Worm (Caenorhabditis elegans) whole organism, mixed stage, embryonic: ENCODE measurements around the gene srz-75.

ENCODE experiments used
- ces-1 ChIP-seq: fragments of 150-350 bp; optimal IDR thresholded peaks from 2 replicates; lab custom pipeline; 2014; ENCODE audit warnings: missing biosample characterization, missing genetic modification reagents, missing genetic modification characterization
- elt-3 ChIP-seq: fragments of 150-350 bp; optimal IDR thresholded peaks from 2 replicates; lab custom pipeline; 2014; ENCODE audit warnings: missing biosample characterization, missing genetic modification characterization
- lin-32 ChIP-seq: fragments of 200-800 bp; sonication (Bioruptor generic); optimal IDR thresholded peaks from 2 replicates; lab custom pipeline; 2018; ENCODE audit warnings: mild to moderate bottlenecking, missing genetic modification characterization, missing compliant biosample characterization
- mep-1 ChIP-seq: fragments of 150-350 bp; optimal IDR thresholded peaks from 2 replicates; lab custom pipeline; 2017; ENCODE audit warnings: missing biosample characterization, missing genetic modification reagents, missing genetic modification characterization, inconsistent platforms
- pha-4 ChIP-seq: fragments of 150-350 bp; optimal IDR thresholded peaks from 2 replicates; lab custom pipeline; 2018; ENCODE audit warnings: missing biosample characterization, missing genetic modification reagents, missing genetic modification characterization
- snpc-4 ChIP-seq: fragments of 150-350 bp; optimal IDR thresholded peaks from 2 replicates; lab custom pipeline; 2014; ENCODE audit warnings: missing biosample characterization, missing genetic modification characterization
- sptf-1 ChIP-seq: sonication (generic microtip); optimal IDR thresholded peaks from 2 replicates; lab custom pipeline; 2017; ENCODE audit warnings: mild to moderate bottlenecking, missing genetic modification characterization, moderate library complexity, missing compliant biosample characterization
- unc-39 ChIP-seq: fragments of 150-350 bp; optimal IDR thresholded peaks from 2 replicates; lab custom pipeline; 2014; ENCODE audit warnings: missing biosample characterization, missing genetic modification characterization
- unc-62 ChIP-seq: fragments of 150-350 bp; optimal IDR thresholded peaks from 2 replicates; lab custom pipeline; 2014; ENCODE audit warnings: missing biosample characterization, missing genetic modification reagents, missing genetic modification characterization
- zip-8 ChIP-seq: fragments of 150-350 bp; optimal IDR thresholded peaks from 2 replicates; lab custom pipeline; 2014; ENCODE audit warnings: missing biosample characterization, missing genetic modification characterization
- ztf-11 ChIP-seq: fragments of 150-350 bp; optimal IDR thresholded peaks from 2 replicates; lab custom pipeline; 2014; ENCODE audit warnings: missing biosample characterization, missing genetic modification characterization

ce11 chrIV:16236827-16237226 lies 53.8 kb downstream of the srz-75 start:
- TF ChIP-seq elt-3: no peak
- TF ChIP-seq ztf-11 (tag; lab: Kevin White, UChicago): no peak
- TF ChIP-seq unc-39: no peak
- TF ChIP-seq lin-32 (GFP tag; lab: Kevin White, UChicago): no peak
- TF ChIP-seq ces-1: no peak
- no peak for TF ChIP-seq sptf-1 (tag; lab: Kevin White, UChicago)
- no peak for TF ChIP-seq pha-4
- no peak for TF ChIP-seq snpc-4 (tag; lab: Kevin White, UChicago)
- no peak for TF ChIP-seq unc-62 (GFP tag; lab: Kevin White, UChicago)
- TF ChIP-seq zip-8 (tag; lab: Kevin White, UChicago): no peak
- no peak for TF ChIP-seq mep-1 (tag; lab: Kevin White, UChicago)
